Worm (Caenorhabditis elegans): Measurements from ENCODE around the gene srt-37.

ce11 chrV:4319867-4320266, 38.3 kb upstream of the srt-37 start, which contains the start of gene ZC132.9:
- TF ChIP-seq nhr-237 (tag; optimal IDR thresholded peaks at IDR 0.05), result no peak
- TF ChIP-seq unc-62 (GFP tag; optimal IDR thresholded peaks at IDR 0.05 in 1 of 2), result no peak
- TF ChIP-seq unc-62 (tag; optimal IDR thresholded peaks at IDR 0.05), result no peak
- TF ChIP-seq lsy-2 (tag; optimal IDR thresholded peaks at IDR 0.05), result no peak

Data from whole organism, L4 larva.